Fruit fly (Drosophila melanogaster) whole organism, prepupa: ENCODE measurements around the gene CG4338.

Experiments
- CG16779 ChIP-seq: fragments of 200-800 bp; sonication (Bioruptor generic); optimal IDR thresholded peaks from 3 replicates; lab custom pipeline; 2017; ENCODE audit warnings: missing biosample characterization, mild to moderate bottlenecking, missing genetic modification characterization
- CG32006 ChIP-seq: fragments of 200-800 bp; sonication (Bioruptor generic); optimal IDR thresholded peaks from 3 replicates; lab custom pipeline; 2017; ENCODE audit warnings: missing biosample characterization, mild to moderate bottlenecking, missing genetic modification characterization
- CG8632 ChIP-seq: fragments of 200-800 bp; sonication (Bioruptor generic); optimal IDR thresholded peaks from 3 replicates; lab custom pipeline; 2016; ENCODE audit warnings: missing biosample characterization, missing genetic modification characterization
- Ets21C ChIP-seq: fragments of 200-800 bp; sonication (Bioruptor generic); optimal IDR thresholded peaks from 3 replicates; lab custom pipeline; 2016; ENCODE audit warnings: missing biosample characterization, missing genetic modification characterization

DNA sequence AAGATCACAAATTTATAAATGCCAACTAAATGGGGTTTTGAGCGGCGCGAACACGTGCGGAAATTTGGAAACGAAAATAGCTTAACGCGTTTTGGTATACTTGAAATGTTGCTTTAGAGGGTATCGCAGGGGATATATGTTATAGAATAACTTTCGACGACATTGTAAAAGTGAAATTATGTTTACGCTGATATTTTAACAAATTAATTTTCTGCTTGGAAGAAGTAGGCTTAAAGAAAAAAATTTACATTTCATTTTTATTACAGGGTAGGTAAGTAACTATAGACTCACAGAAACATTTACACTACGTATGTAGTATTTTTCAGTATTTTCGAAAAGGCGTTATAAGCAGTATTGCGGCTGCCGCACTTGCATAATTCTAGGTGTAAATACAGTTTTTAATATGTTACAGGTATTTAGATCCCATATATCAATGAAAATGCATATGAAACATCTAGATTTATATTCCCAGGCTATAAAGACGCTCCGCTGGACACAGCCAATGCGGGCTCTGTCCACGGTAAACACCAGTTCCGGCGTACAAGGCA lies 45.9 kb upstream of the CG4338 start, which contains the start of the genes Art3 and mRpS10:
- peak; percentile 100 for TF ChIP-seq CG8632
- peak; percentile 99 for TF ChIP-seq CG16779 (tag; lab: Kevin White, UChicago)
- TF ChIP-seq Ets21C (GFP tag; lab: Kevin White, UChicago), result peak; percentile 100
- TF ChIP-seq CG32006, result peak; percentile 100
